Fruit fly (Drosophila melanogaster) whole organism, embryonic: Measurements from ENCODE around the gene cu.

ENCODE experiments used
- Bteb2 ChIP-seq: fragments of 200-800 bp; sonication (Bioruptor generic); optimal IDR thresholded peaks from 2 replicates; lab custom pipeline; 2016; ENCODE audit warnings: missing biosample characterization, missing genetic modification characterization
- CG10543 ChIP-seq: fragments of 200-800 bp; sonication (Bioruptor generic); optimal IDR thresholded peaks from 3 replicates; lab custom pipeline; 2017; ENCODE audit warnings: missing biosample characterization, mild to moderate bottlenecking, missing genetic modification characterization, moderate library complexity
- CG12942 ChIP-seq: fragments of 200-800 bp; sonication (Bioruptor generic); optimal IDR thresholded peaks from 3 replicates; lab custom pipeline; 2016; ENCODE audit warnings: missing biosample characterization, missing genetic modification characterization
- CG13894 ChIP-seq: fragments of 200-800 bp; sonication (Bioruptor generic); optimal IDR thresholded peaks from 3 replicates; lab custom pipeline; 2018; ENCODE audit warnings: missing biosample characterization, mild to moderate bottlenecking, missing genetic modification characterization, moderate library complexity
- CG14965 ChIP-seq: fragments of 200-800 bp; sonication (Bioruptor generic); optimal IDR thresholded peaks from 2 replicates; lab custom pipeline; 2016; ENCODE audit warnings: missing biosample characterization, missing genetic modification characterization, borderline replicate concordance
- CG16863 ChIP-seq: fragments of 200-800 bp; sonication (Bioruptor generic); optimal IDR thresholded peaks from 3 replicates; lab custom pipeline; 2016; ENCODE audit warnings: missing biosample characterization, missing genetic modification characterization
- CG17361 ChIP-seq: fragments of 200-800 bp; sonication (Bioruptor generic); IDR thresholded peaks from 3 replicates; pipeline ENCODE4 v1.3.6; 2022; ENCODE audit warnings: missing biosample characterization, missing genetic modification characterization
- CG17385 ChIP-seq: fragments of 200-800 bp; sonication (Bioruptor generic); optimal IDR thresholded peaks from 3 replicates; lab custom pipeline; 2018; ENCODE audit warnings: missing biosample characterization, mild to moderate bottlenecking, missing genetic modification characterization
- CG18599 ChIP-seq: fragments of 200-800 bp; sonication (Bioruptor generic); optimal IDR thresholded peaks from 3 replicates; lab custom pipeline; 2017; ENCODE audit warnings: missing biosample characterization, missing genetic modification characterization, mild to moderate bottlenecking, moderate library complexity, missing genetic modification reagents
- CG2129 ChIP-seq: fragments of 200-800 bp; sonication (Bioruptor generic); IDR thresholded peaks from 2 replicates; pipeline ENCODE4 v1.3.6; 2022; ENCODE audit warnings: missing biosample characterization, missing genetic modification characterization; ENCODE audit not compliant: partially characterized antibody
- CG3065 ChIP-seq: fragments of 200-800 bp; sonication (Bioruptor generic); optimal IDR thresholded peaks from 2 replicates; lab custom pipeline; 2016; ENCODE audit warnings: missing biosample characterization, missing genetic modification characterization
- CG31365 ChIP-seq: fragments of 200-800 bp; sonication (Bioruptor generic); optimal IDR thresholded peaks from 2 replicates; lab custom pipeline; 2018; ENCODE audit warnings: missing biosample characterization, mild to moderate bottlenecking, missing genetic modification characterization
- CG32532 ChIP-seq: fragments of 200-800 bp; sonication (Bioruptor generic); IDR thresholded peaks from 2 replicates; pipeline ENCODE4 v1.3.6; 2022; ENCODE audit warnings: missing biosample characterization, missing genetic modification characterization
- CG6272 ChIP-seq: fragments of 200-800 bp; sonication (Bioruptor generic); IDR thresholded peaks from 2 replicates; pipeline ENCODE4 v1.3.6; 2022; ENCODE audit warnings: missing biosample characterization, missing genetic modification characterization
- CG6791 ChIP-seq: fragments of 200-800 bp; sonication (Bioruptor generic); IDR thresholded peaks from 3 replicates; pipeline ENCODE4 v1.3.6; 2022; ENCODE audit warnings: missing biosample characterization, missing genetic modification characterization; ENCODE audit not compliant: partially characterized antibody
- CG7786 ChIP-seq: fragments of 200-800 bp; sonication (Bioruptor generic); optimal IDR thresholded peaks from 2 replicates; lab custom pipeline; 2016; ENCODE audit warnings: missing biosample characterization, missing genetic modification characterization
- CG8478 ChIP-seq: fragments of >200 bp; optimal IDR thresholded peaks from 2 replicates; lab custom pipeline; 2018
- CG8765 ChIP-seq: fragments of 200-800 bp; sonication (Bioruptor generic); IDR thresholded peaks from 2 replicates; pipeline ENCODE4 v1.3.6; 2022; ENCODE audit warnings: missing biosample characterization, missing genetic modification characterization
- CG9876 ChIP-seq: fragments of 200-800 bp; sonication (Bioruptor generic); optimal IDR thresholded peaks from 2 replicates; lab custom pipeline; 2016; ENCODE audit warnings: missing biosample characterization, missing genetic modification characterization
- Camta ChIP-seq: fragments of 200-800 bp; sonication (Bioruptor generic); optimal IDR thresholded peaks from 2 replicates; lab custom pipeline; 2016; ENCODE audit warnings: missing biosample characterization, missing genetic modification characterization
- Dfd ChIP-seq, 2 experiments: fragments of >200 bp; optimal IDR thresholded peaks; 2 replicates each; lab custom pipeline; 2017; ENCODE audit warnings: missing biosample characterization in 2 of 2, missing genetic modification characterization in 2 of 2
- Dp ChIP-seq: fragments of 200-800 bp; sonication (Bioruptor generic); optimal IDR thresholded peaks from 2 replicates; lab custom pipeline; 2018; ENCODE audit warnings: missing biosample characterization, mild to moderate bottlenecking, missing genetic modification characterization, moderate library complexity
- HLH4C ChIP-seq: fragments of 200-800 bp; sonication (Bioruptor generic); IDR thresholded peaks from 3 replicates; pipeline ENCODE4 v1.3.6; 2022; ENCODE audit warnings: missing biosample characterization, missing genetic modification characterization; ENCODE audit not compliant: partially characterized antibody
- HLHmδ ChIP-seq: fragments of 200-800 bp; sonication (Bioruptor generic); optimal IDR thresholded peaks from 2 replicates; lab custom pipeline; 2018; ENCODE audit warnings: missing biosample characterization, mild to moderate bottlenecking, missing genetic modification characterization, moderate library complexity
- Hand ChIP-seq: fragments of 200-800 bp; sonication (Bioruptor generic); optimal IDR thresholded peaks from 2 replicates; lab custom pipeline; 2017; ENCODE audit warnings: mild to moderate bottlenecking, missing biosample characterization, missing genetic modification reagents, missing genetic modification characterization
- Hey ChIP-seq: fragments of 200-800 bp; sonication (Bioruptor generic); optimal IDR thresholded peaks from 3 replicates; lab custom pipeline; 2018; ENCODE audit warnings: missing biosample characterization, mild to moderate bottlenecking, missing genetic modification characterization
- Jarid2 ChIP-seq: fragments of 200-800 bp; sonication (Bioruptor generic); optimal IDR thresholded peaks from 3 replicates; lab custom pipeline; 2017; ENCODE audit warnings: mild to moderate bottlenecking, missing biosample characterization, missing genetic modification reagents, missing genetic modification characterization
- Meics ChIP-seq: fragments of 200-800 bp; sonication (Bioruptor generic); optimal IDR thresholded peaks from 2 replicates; lab custom pipeline; 2017; ENCODE audit warnings: missing biosample characterization, mild to moderate bottlenecking, missing genetic modification characterization
- NK7.1 ChIP-seq: fragments of 200-800 bp; sonication (Bioruptor generic); optimal IDR thresholded peaks from 3 replicates; lab custom pipeline; 2016; ENCODE audit warnings: missing biosample characterization, missing genetic modification characterization
- Sry-δ ChIP-seq: fragments of 200-800 bp; sonication (Bioruptor generic); optimal IDR thresholded peaks from 2 replicates; lab custom pipeline; 2016; ENCODE audit warnings: missing biosample characterization, missing genetic modification characterization
- bigmax ChIP-seq: fragments of 200-800 bp; sonication (Bioruptor generic); optimal IDR thresholded peaks from 2 replicates; lab custom pipeline; 2018; ENCODE audit warnings: missing biosample characterization, mild to moderate bottlenecking, missing genetic modification characterization
- chinmo ChIP-seq: fragments of 200-800 bp; sonication (Bioruptor generic); IDR thresholded peaks from 4 replicates; pipeline ENCODE4 v1.3.6; 2022; ENCODE audit warnings: missing biosample characterization, missing genetic modification characterization; ENCODE audit not compliant: partially characterized antibody
- dmrt99B ChIP-seq: fragments of 200-800 bp; sonication (Bioruptor generic); optimal IDR thresholded peaks from 2 replicates; lab custom pipeline; 2018; ENCODE audit warnings: missing biosample characterization, mild to moderate bottlenecking, missing genetic modification characterization, moderate library complexity
- en ChIP-seq: fragments of 200-800 bp; sonication (Bioruptor generic); optimal IDR thresholded peaks from 2 replicates; lab custom pipeline; 2016; ENCODE audit warnings: missing biosample characterization, missing genetic modification characterization
- exex ChIP-seq: fragments of 200-800 bp; sonication (Bioruptor generic); optimal IDR thresholded peaks from 4 replicates; lab custom pipeline; 2018; ENCODE audit warnings: missing biosample characterization, mild to moderate bottlenecking, missing genetic modification characterization, moderate library complexity
- fd96Cb ChIP-seq: fragments of 200-800 bp; sonication (Bioruptor generic); optimal IDR thresholded peaks from 2 replicates; lab custom pipeline; 2018; ENCODE audit warnings: missing biosample characterization, mild to moderate bottlenecking, missing genetic modification characterization, moderate library complexity
- ftz-f1 ChIP-seq: fragments of 200-800 bp; sonication (Bioruptor generic); optimal IDR thresholded peaks from 2 replicates; lab custom pipeline; 2016; ENCODE audit warnings: missing biosample characterization, missing genetic modification characterization
- gcm ChIP-seq: fragments of 200-800 bp; sonication (Bioruptor generic); optimal IDR thresholded peaks from 2 replicates; lab custom pipeline; 2019; ENCODE audit warnings: missing biosample characterization, mild to moderate bottlenecking, missing genetic modification characterization, moderate library complexity
- gcm2 ChIP-seq: fragments of 200-800 bp; sonication (Bioruptor generic); optimal IDR thresholded peaks from 2 replicates; lab custom pipeline; 2016; ENCODE audit warnings: missing biosample characterization, missing genetic modification characterization
- gsb ChIP-seq: fragments of 200-800 bp; sonication (Bioruptor generic); IDR thresholded peaks from 2 replicates; pipeline ENCODE4 v1.3.6; 2022; ENCODE audit warnings: missing biosample characterization, missing genetic modification characterization
- nau ChIP-seq: fragments of 200-800 bp; sonication (Bioruptor generic); optimal IDR thresholded peaks from 3 replicates; lab custom pipeline; 2017; ENCODE audit warnings: missing biosample characterization, mild to moderate bottlenecking, missing genetic modification characterization, missing genetic modification reagents
- nerfin-2 ChIP-seq: fragments of 200-800 bp; sonication (Bioruptor generic); IDR thresholded peaks from 2 replicates; pipeline ENCODE4 v1.3.6; 2022; ENCODE audit warnings: missing biosample characterization, missing genetic modification characterization; ENCODE audit not compliant: partially characterized antibody
- rib ChIP-seq: fragments of 200-800 bp; sonication (Bioruptor generic); IDR thresholded peaks from 2 replicates; pipeline ENCODE4 v1.3.6; 2022; ENCODE audit warnings: missing biosample characterization, missing genetic modification characterization
- schlank ChIP-seq: fragments of 200-800 bp; sonication (Bioruptor generic); optimal IDR thresholded peaks from 2 replicates; lab custom pipeline; 2018; ENCODE audit warnings: missing biosample characterization, mild to moderate bottlenecking, missing genetic modification characterization
- seq ChIP-seq: fragments of 200-800 bp; sonication (Bioruptor generic); IDR thresholded peaks from 2 replicates; pipeline ENCODE4 v1.3.6; 2022; ENCODE audit warnings: missing biosample characterization, missing genetic modification characterization
- tgo ChIP-seq: fragments of 200-800 bp; sonication (Bioruptor generic); IDR thresholded peaks from 3 replicates; pipeline ENCODE4 v1.3.6; 2022; ENCODE audit warnings: missing biosample characterization, missing genetic modification characterization
- tio ChIP-seq: fragments of 200-800 bp; sonication (Bioruptor generic); optimal IDR thresholded peaks from 2 replicates; lab custom pipeline; 2017; ENCODE audit warnings: missing biosample characterization, missing genetic modification characterization, inconsistent platforms
- vnd ChIP-seq: fragments of 200-800 bp; sonication (Bioruptor generic); IDR thresholded peaks from 3 replicates; pipeline ENCODE4 v1.3.6; 2022; ENCODE audit warnings: missing biosample characterization, missing genetic modification characterization; ENCODE audit not compliant: partially characterized antibody
- yki ChIP-seq: fragments of >200 bp; optimal IDR thresholded peaks from 3 replicates; lab custom pipeline; 2018

The cu gene

DNA sequence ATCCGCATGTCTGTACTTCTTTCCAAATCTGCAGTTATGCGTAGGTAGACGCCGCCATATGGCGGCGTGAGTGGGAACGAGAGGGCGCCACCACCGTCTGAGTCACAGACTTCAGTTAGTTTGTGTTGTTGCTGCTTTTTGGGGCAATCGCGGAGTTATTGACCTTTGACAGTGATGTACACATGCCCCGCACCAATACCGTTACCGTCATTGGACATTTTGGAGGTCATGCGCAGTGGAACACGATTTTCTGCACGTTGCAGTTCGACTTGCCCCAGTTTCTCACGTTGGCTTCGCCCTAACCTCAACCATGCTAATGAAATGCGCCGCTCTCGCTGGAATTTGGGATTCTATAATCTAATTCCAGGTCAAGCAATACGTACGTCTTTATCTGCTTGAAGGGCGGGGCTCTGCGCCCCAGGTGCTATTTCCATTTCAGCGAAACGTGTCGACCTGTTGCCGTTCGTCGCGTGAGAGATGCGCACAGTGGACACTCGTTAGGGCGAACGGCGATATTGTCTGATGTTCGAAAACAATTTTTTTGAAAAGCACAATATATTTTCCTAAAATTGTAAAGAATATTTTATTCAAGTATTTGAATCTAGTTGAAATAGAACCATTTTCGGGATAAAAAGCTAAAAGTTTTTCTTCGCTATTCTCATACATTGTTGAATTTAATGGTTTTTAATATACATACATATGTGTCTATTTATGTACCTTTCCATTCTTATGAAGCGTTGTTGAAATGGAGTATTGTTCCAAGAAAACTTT lies 14.1 kb downstream of the cu start (continued):
- TF ChIP-seq Meics (GFP tag; lab: Kevin White, UChicago) (peak; percentile 76), Hey (peak; percentile 69), chinmo (GFP tag; lab: Robert Waterston, UW) (peak; percentile 83; the same call in 3 of the 4 replicates), tgo (GFP tag; lab: Robert Waterston, UW) (peak; percentile 79), Dp (no peak), Bteb2 (GFP tag; lab: Kevin White, UChicago) (peak; percentile 67), CG6272 (peak; percentile 54; the same call in 1 of the 2 replicates), NK7.1 (GFP tag; lab: Kevin White, UChicago) (peak; percentile 35), CG8478 (lab: Kevin White, UChicago) (no peak), HLHmδ (GFP tag; lab: Kevin White, UChicago) (no peak), Hand (GFP tag; lab: Kevin White, UChicago) (no peak), CG16863 (GFP tag; lab: Kevin White, UChicago) (peak; percentile 68), HLH4C (GFP tag; lab: Robert Waterston, UW) (0 out of 3 replicates have a peak, but pooled peaks have one; percentile 24), Jarid2 (no peak), seq (GFP tag; lab: Robert Waterston, UW) (peak; percentile 62), Sry-δ (GFP tag; lab: Kevin White, UChicago) (peak; percentile 34), gsb (GFP tag; lab: Robert Waterston, UW) (no peak), CG17361 (GFP tag; lab: Robert Waterston, UW) (peak; percentile 66), CG14965 (GFP tag; lab: Kevin White, UChicago) (no peak), CG18599 (GFP tag; lab: Kevin White, UChicago) (peak; percentile 73), yki (no peak), CG3065 (peak; percentile 55), tio (GFP tag; lab: Kevin White, UChicago) (no peak), exex (tag; lab: Kevin White, UChicago) (peak; percentile 49), CG6791 (GFP tag; lab: Robert Waterston, UW) (0 out of 3 replicates have a peak, but pooled peaks have one; percentile 41), Camta (GFP tag; lab: Kevin White, UChicago) (peak; percentile 34), nerfin-2 (GFP tag; lab: Robert Waterston, UW) (no peak), CG10543 (GFP tag; lab: Kevin White, UChicago) (peak; percentile 84), schlank (tag; lab: Kevin White, UChicago) (peak; percentile 25), fd96Cb (tag; lab: Kevin White, UChicago) (peak; percentile 59), CG32532 (GFP tag; lab: Robert Waterston, UW) (peak; percentile 90), CG9876 (GFP tag; lab: Kevin White, UChicago) (peak; percentile 48), Dfd (GFP tag; optimal IDR thresholded peaks at IDR 0.05; lab: Kevin White, UChicago) (no peak), rib (GFP tag; lab: Robert Waterston, UW) (peak; percentile 65; the same call in 1 of the 2 replicates), CG17385 (GFP tag; lab: Kevin White, UChicago) (peak; percentile 64), CG31365 (no peak), dmrt99B (tag; lab: Kevin White, UChicago) (peak; percentile 74), CG8765 (GFP tag; lab: Robert Waterston, UW) (peak; percentile 8; the same call in 1 of the 2 replicates), gcm2 (peak; percentile 18), nau (peak; percentile 12), gcm (GFP tag; lab: Kevin White, UChicago) (peak; percentile 27), ftz-f1 (GFP tag; lab: Kevin White, UChicago) (peak; percentile 60), bigmax (GFP tag; lab: Kevin White, UChicago) (peak; percentile 99), vnd (GFP tag; lab: Robert Waterston, UW) (no peak), CG13894 (tag; lab: Kevin White, UChicago) (peak; percentile 94), CG12942 (peak; percentile 61), en (GFP tag; lab: Kevin White, UChicago) (no peak), CG7786 (GFP tag; lab: Kevin White, UChicago) (peak; percentile 70), CG2129 (GFP tag; lab: Robert Waterston, UW) (no peak)
